Worm (Caenorhabditis elegans) whole organism, late embryonic: ENCODE measurements around the gene wdr-54.

Source experiments
- elt-2 ChIP-seq: sonication (generic microtip); optimal IDR thresholded peaks from 2 replicates; lab custom pipeline; 2016; ENCODE audit warnings: missing genetic modification reagents, missing genetic modification characterization, missing compliant biosample characterization
- mec-3 ChIP-seq: sonication (generic microtip); optimal IDR thresholded peaks from 2 replicates; lab custom pipeline; 2016; ENCODE audit warnings: borderline replicate concordance, missing genetic modification characterization, missing compliant biosample characterization
- pha-4 ChIP-seq: fragments of 150-350 bp; optimal IDR thresholded peaks from 2 replicates; lab custom pipeline; 2018; ENCODE audit warnings: missing biosample characterization, missing genetic modification reagents, missing genetic modification characterization
- tbx-2 ChIP-seq: sonication (generic microtip); optimal IDR thresholded peaks from 2 replicates; lab custom pipeline; 2016; ENCODE audit warnings: missing genetic modification characterization, missing compliant biosample characterization
- ztf-16 ChIP-seq: sonication (generic microtip); optimal IDR thresholded peaks from 2 replicates; lab custom pipeline; 2017; ENCODE audit warnings: missing genetic modification characterization, missing compliant biosample characterization

ce11 chrX:784853-785252 lies 43.9 kb upstream of the wdr-54 start, which contains the start of gene T04G9.6:
- TF ChIP-seq pha-4 (tag; lab: Kevin White, UChicago): no peak
- no peak for TF ChIP-seq tbx-2
- TF ChIP-seq mec-3 (tag; lab: Kevin White, UChicago): no peak
- TF ChIP-seq ztf-16 (tag; lab: Kevin White, UChicago): no peak
- no peak for TF ChIP-seq elt-2 (tag; lab: Kevin White, UChicago)
